Worm (Caenorhabditis elegans): Measurements from ENCODE around the gene C34D4.2.

- TF ChIP-seq him-1 (tag; optimal IDR thresholded peaks at IDR 0.05), result no peak
- no peak for TF ChIP-seq dao-5 (tag; optimal IDR thresholded peaks at IDR 0.05)
- TF ChIP-seq W03F9.2 (tag; optimal IDR thresholded peaks at IDR 0.05), result no peak
Observed at ce11 chrIV:7188030-7188429, 33.6 kb downstream of the C34D4.2 start, which contains the start of gene C42D4.13.

All from whole organism, L4/young adult.